Worm (Caenorhabditis elegans) whole organism, young adult: ENCODE results near the gene akt-2.

ENCODE experiments used
- F10E7.11 ChIP-seq: sonication (generic microtip); optimal IDR thresholded peaks from 2 replicates; lab custom pipeline; 2017; ENCODE audit warnings: mild to moderate bottlenecking, missing genetic modification characterization, moderate library complexity, missing compliant biosample characterization
- F22D6.2 ChIP-seq: sonication (generic microtip); optimal IDR thresholded peaks from 2 replicates; lab custom pipeline; 2016; ENCODE audit warnings: mild to moderate bottlenecking, missing genetic modification characterization, missing compliant biosample characterization
- F33H1.4 ChIP-seq: fragments of 200-800 bp; sonication (Bioruptor generic); IDR thresholded peaks from 2 replicates; pipeline ENCODE4 v1.3.6; 2022; ENCODE audit warnings: missing genetic modification reagents, missing genetic modification characterization, missing compliant biosample characterization
- F49E8.2 ChIP-seq: sonication (generic microtip); optimal IDR thresholded peaks from 3 replicates; lab custom pipeline; 2017; ENCODE audit warnings: missing genetic modification characterization, mild to moderate bottlenecking, missing compliant biosample characterization, antibody characterized with exemption, moderate library complexity; ENCODE audit not compliant: insufficient read depth
- F52B5.7 ChIP-seq: sonication (generic microtip); optimal IDR thresholded peaks from 2 replicates; lab custom pipeline; 2016; ENCODE audit warnings: mild to moderate bottlenecking, missing genetic modification characterization, missing compliant biosample characterization
- F57C9.4 ChIP-seq: sonication (generic microtip); optimal IDR thresholded peaks from 2 replicates; lab custom pipeline; 2017; ENCODE audit warnings: mild to moderate bottlenecking, missing genetic modification characterization, missing compliant biosample characterization
- T26A5.8 ChIP-seq: sonication (generic microtip); optimal IDR thresholded peaks from 2 replicates; lab custom pipeline; 2016; ENCODE audit warnings: missing genetic modification characterization, missing compliant biosample characterization
- Y79H2A.3 ChIP-seq: fragments of 200-800 bp; sonication (Bioruptor generic); conservative IDR thresholded peaks from 2 replicates; pipeline ENCODE4 v1.3.6; 2022; ENCODE audit warnings: missing genetic modification reagents, missing genetic modification characterization, missing compliant biosample characterization
- Y95B8A.8 ChIP-seq: fragments of 200-800 bp; sonication (Bioruptor generic); IDR thresholded peaks from 2 replicates; pipeline ENCODE4 v1.3.6; 2022; ENCODE audit warnings: missing genetic modification reagents, missing genetic modification characterization, missing compliant biosample characterization
- aptf-3 ChIP-seq: fragments of 200-800 bp; sonication (Bioruptor generic); IDR thresholded peaks from 2 replicates; pipeline ENCODE4 v1.3.6; 2022; ENCODE audit warnings: missing genetic modification characterization, missing compliant biosample characterization
- atf-7 ChIP-seq: sonication (generic microtip); optimal IDR thresholded peaks from 2 replicates; lab custom pipeline; 2017; ENCODE audit warnings: mild to moderate bottlenecking, missing genetic modification characterization, missing compliant biosample characterization
- attf-6 ChIP-seq: fragments of 200-800 bp; sonication (Bioruptor generic); IDR thresholded peaks from 2 replicates; pipeline ENCODE4 v1.3.6; 2022; ENCODE audit warnings: missing genetic modification reagents, missing genetic modification characterization, missing compliant biosample characterization
- ccch-3 ChIP-seq: fragments of 200-800 bp; sonication (Bioruptor generic); optimal IDR thresholded peaks from 2 replicates; lab custom pipeline; 2018; ENCODE audit warnings: mild to moderate bottlenecking, missing genetic modification characterization, missing compliant biosample characterization
- ceh-27 ChIP-seq: fragments of 200-800 bp; sonication (Bioruptor generic); optimal IDR thresholded peaks from 2 replicates; lab custom pipeline; 2018; ENCODE audit warnings: mild to moderate bottlenecking, missing genetic modification characterization, moderate library complexity, missing compliant biosample characterization
- ceh-79 ChIP-seq: sonication (generic microtip); optimal IDR thresholded peaks from 2 replicates; lab custom pipeline; 2017; ENCODE audit warnings: mild to moderate bottlenecking, missing genetic modification characterization, missing compliant biosample characterization
- dox-1 ChIP-seq: fragments of 200-800 bp; sonication (Bioruptor generic); IDR thresholded peaks from 2 replicates; pipeline ENCODE4 v1.3.6; 2022; ENCODE audit warnings: missing genetic modification reagents, missing genetic modification characterization, missing compliant biosample characterization
- dpl-1 ChIP-seq: fragments of 150-350 bp; optimal IDR thresholded peaks from 2 replicates; lab custom pipeline; 2014; ENCODE audit warnings: missing biosample characterization, missing genetic modification reagents, missing genetic modification characterization
- efl-1 ChIP-seq: fragments of 150-350 bp; optimal IDR thresholded peaks from 2 replicates; lab custom pipeline; 2014; ENCODE audit warnings: missing biosample characterization, missing genetic modification reagents, missing genetic modification characterization
- fkh-3 ChIP-seq: sonication (generic microtip); optimal IDR thresholded peaks from 2 replicates; lab custom pipeline; 2016; ENCODE audit warnings: mild to moderate bottlenecking, missing genetic modification characterization, missing compliant biosample characterization
- hmg-20 ChIP-seq: fragments of 200-800 bp; sonication (Bioruptor generic); IDR thresholded peaks from 2 replicates; pipeline ENCODE4 v1.3.6; 2022; ENCODE audit warnings: missing genetic modification reagents, missing genetic modification characterization, missing compliant biosample characterization
- hrde-1 ChIP-seq: sonication (generic microtip); optimal IDR thresholded peaks from 2 replicates; lab custom pipeline; 2016; ENCODE audit warnings: missing genetic modification characterization, mild to moderate bottlenecking, missing compliant biosample characterization, moderate library complexity, missing genotype, missing genetic modification reagents, borderline replicate concordance
- lag-1 ChIP-seq: fragments of 200-800 bp; sonication (Bioruptor generic); IDR thresholded peaks from 2 replicates; pipeline ENCODE4 v1.3.6; 2022; ENCODE audit warnings: missing genetic modification reagents, missing genetic modification characterization, missing compliant biosample characterization
- let-526 ChIP-seq: fragments of 200-800 bp; sonication (Bioruptor generic); IDR thresholded peaks from 2 replicates; pipeline ENCODE4 v1.3.6; 2022; ENCODE audit warnings: missing genetic modification reagents, missing genetic modification characterization, missing compliant biosample characterization
- let-607 ChIP-seq, 2 experiments: fragments of 200-800 bp in 1 of 2; sonication (Bioruptor generic) in 1 of 2; sonication (generic microtip) in 1 of 2; optimal IDR thresholded peaks; 2 replicates each; lab custom pipeline; 2016 to 2018; ENCODE audit warnings: mild to moderate bottlenecking in 2 of 2, missing compliant biosample characterization in 2 of 2, missing genetic modification characterization in 2 of 2, moderate library complexity in 2 of 2, missing genotype in 1 of 2
- lin-35 ChIP-seq, 3 experiments: fragments of 150-350 bp in 2 of 3; sonication (generic microtip) in 1 of 3; optimal IDR thresholded peaks; 2 replicates each; lab custom pipeline; 2014 to 2018; ENCODE audit warnings: missing biosample characterization in 3 of 3, missing genetic modification characterization in 3 of 3, missing genetic modification reagents in 3 of 3
- lir-1 ChIP-seq: fragments of 200-800 bp; sonication (Bioruptor generic); conservative IDR thresholded peaks from 2 replicates; pipeline ENCODE4 v1.3.6; 2022; ENCODE audit warnings: missing genetic modification reagents, missing genetic modification characterization, missing compliant biosample characterization
- madf-6 ChIP-seq: fragments of 200-800 bp; sonication (Bioruptor generic); IDR thresholded peaks from 2 replicates; pipeline ENCODE4 v1.3.6; 2022; ENCODE audit warnings: missing genetic modification reagents, missing genetic modification characterization, missing compliant biosample characterization
- madf-8 ChIP-seq: fragments of 200-800 bp; sonication (Bioruptor generic); conservative IDR thresholded peaks from 2 replicates; pipeline ENCODE4 v1.3.6; 2022; ENCODE audit warnings: missing genetic modification reagents, missing genetic modification characterization, missing compliant biosample characterization
- mcd-1 ChIP-seq: fragments of 200-800 bp; sonication (Bioruptor generic); IDR thresholded peaks from 2 replicates; pipeline ENCODE4 v1.3.6; 2022; ENCODE audit warnings: missing genetic modification reagents, missing genetic modification characterization, missing compliant biosample characterization
- mes-4 ChIP-seq: sonication (generic microtip); optimal IDR thresholded peaks from 2 replicates; lab custom pipeline; 2016; ENCODE audit warnings: missing genotype, missing genetic modification characterization, missing compliant biosample characterization
- nfya-1 ChIP-seq: sonication (generic microtip); optimal IDR thresholded peaks from 2 replicates; lab custom pipeline; 2017; ENCODE audit warnings: antibody characterized with exemption, missing compliant biosample characterization, missing genetic modification characterization, borderline replicate concordance; ENCODE audit not compliant: insufficient read depth
- nhr-120 ChIP-seq: fragments of 200-800 bp; sonication (Bioruptor generic); IDR thresholded peaks from 2 replicates; pipeline ENCODE4 v1.3.6; 2022; ENCODE audit warnings: missing genetic modification characterization, missing compliant biosample characterization
- pha-4 ChIP-seq: fragments of 150-350 bp; sonication (generic microtip); optimal IDR thresholded peaks from 2 replicates; lab custom pipeline; 2014; ENCODE audit warnings: missing biosample characterization, missing genetic modification reagents, missing genetic modification characterization
- rpc-1 ChIP-seq, 2 experiments: fragments of 150-350 bp in 1 of 2; sonication (generic microtip) in 1 of 2; optimal IDR thresholded peaks; 2 replicates each; lab custom pipeline; 2014 to 2018; ENCODE audit warnings: missing biosample characterization in 1 of 2, missing genetic modification characterization in 1 of 2, missing genetic modification reagents in 1 of 2, missing genotype in 1 of 2
- sea-2 ChIP-seq: fragments of 200-800 bp; sonication (Bioruptor generic); IDR thresholded peaks from 2 replicates; pipeline ENCODE4 v1.3.6; 2022; ENCODE audit warnings: missing genetic modification characterization, missing compliant biosample characterization
- unc-130 ChIP-seq: sonication (generic microtip); optimal IDR thresholded peaks from 2 replicates; lab custom pipeline; 2016; ENCODE audit warnings: missing genetic modification reagents, missing genetic modification characterization, missing compliant biosample characterization
- unc-62 ChIP-seq: fragments of 150-350 bp; optimal IDR thresholded peaks from 2 replicates; lab custom pipeline; 2014; ENCODE audit warnings: missing biosample characterization, missing genetic modification reagents, missing genetic modification characterization
- xnd-1 ChIP-seq: sonication (generic microtip); optimal IDR thresholded peaks from 2 replicates; lab custom pipeline; 2016; ENCODE audit warnings: missing genotype, missing genetic modification reagents, missing genetic modification characterization, missing compliant biosample characterization
- ztf-22 ChIP-seq: fragments of 200-800 bp; sonication (Bioruptor generic); optimal IDR thresholded peaks from 2 replicates; lab custom pipeline; 2018; ENCODE audit warnings: mild to moderate bottlenecking, missing genetic modification characterization, moderate library complexity, missing compliant biosample characterization
- ztf-28 ChIP-seq: fragments of 200-800 bp; sonication (Bioruptor generic); IDR thresholded peaks from 2 replicates; pipeline ENCODE4 v1.3.6; 2022; ENCODE audit warnings: missing genetic modification reagents, missing genetic modification characterization, missing compliant biosample characterization

The akt-2 gene

DNA sequence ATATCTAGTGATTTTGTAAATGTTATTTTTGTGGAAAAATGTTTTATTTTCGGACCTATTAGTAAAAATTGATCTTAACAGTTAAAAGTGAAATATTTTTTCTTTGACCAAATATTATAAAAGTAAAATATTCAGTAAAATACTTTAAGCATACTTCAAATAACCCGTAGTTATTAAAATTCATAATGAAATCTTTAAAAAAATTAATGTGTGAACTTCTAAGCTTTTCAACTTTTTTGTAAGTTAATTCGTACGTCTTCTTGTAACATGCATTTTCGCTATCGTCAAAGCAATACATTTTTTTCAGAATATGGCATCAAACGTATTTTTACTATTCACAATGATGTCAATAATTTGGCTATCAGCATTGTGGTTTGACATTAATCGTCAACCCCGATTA is 28.2 kb downstream of the akt-2 start, which contains the start of gene C37E2.2:
TSS of gene C37E2.2 (plus strand) at position 301 of the 400 bp plus-strand sequence.
- TF ChIP-seq Y79H2A.3 (GFP tag; lab: Robert Waterston, UW): no peak
- TF ChIP-seq madf-8 (GFP tag; lab: Robert Waterston, UW): no peak
- TF ChIP-seq rpc-1 (optimal IDR thresholded peaks at IDR 0.05; lab: Kevin White, UChicago): no peak
- no peak for TF ChIP-seq rpc-1 (tag; optimal IDR thresholded peaks at IDR 0.05; lab: Kevin White, UChicago)
- TF ChIP-seq mes-4 (tag; lab: Kevin White, UChicago): no peak
- TF ChIP-seq F22D6.2 (tag; lab: Kevin White, UChicago): no peak
- TF ChIP-seq ztf-22 (GFP tag; lab: Kevin White, UChicago): no peak
- TF ChIP-seq mcd-1 (GFP tag; lab: Robert Waterston, UW): no peak
- TF ChIP-seq, all 124 proteins: peak for 0

DNA sequence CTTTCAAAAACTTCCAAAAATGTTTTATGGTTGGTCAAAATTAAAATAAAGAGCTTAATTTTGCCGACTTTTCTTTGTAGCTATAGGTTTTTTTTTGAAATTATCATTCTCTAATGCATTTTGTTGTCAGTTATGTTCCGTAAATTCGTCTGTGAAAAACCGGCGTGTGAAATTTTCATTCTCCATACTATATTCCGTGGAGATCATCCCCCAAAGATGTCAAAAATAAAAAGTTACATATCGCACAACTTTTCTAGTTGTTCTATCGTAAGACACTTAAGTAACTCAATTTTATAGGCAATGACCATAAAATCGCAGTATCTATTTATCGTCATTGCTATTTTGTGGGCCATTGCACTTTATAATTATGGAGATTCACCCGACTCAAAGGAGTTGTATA is 31.2 kb downstream of the akt-2 start, which contains the start of gene C37E2.10:
TSS of gene C37E2.10 (plus strand) at position 301 of the 400 bp plus-strand sequence.
- TF ChIP-seq F10E7.11 (no peak), nhr-120 (GFP tag; lab: Robert Waterston, UW) (no peak), lin-35 (GFP tag; optimal IDR thresholded peaks at IDR 0.05; lab: Kevin White, UChicago) (no peak), ceh-79 (tag; lab: Kevin White, UChicago) (no peak), fkh-3 (no peak), lag-1 (GFP tag; lab: Robert Waterston, UW) (no peak), F33H1.4 (GFP tag; lab: Robert Waterston, UW) (no peak), unc-62 (GFP tag; lab: Kevin White, UChicago) (no peak), unc-130 (no peak), sea-2 (GFP tag; lab: Robert Waterston, UW) (no peak), lir-1 (GFP tag; lab: Robert Waterston, UW) (no peak), dpl-1 (no peak), madf-6 (GFP tag; lab: Robert Waterston, UW) (no peak), atf-7 (tag; lab: Kevin White, UChicago) (no peak), ccch-3 (GFP tag; lab: Kevin White, UChicago) (no peak), hrde-1 (no peak), dox-1 (GFP tag; lab: Robert Waterston, UW) (no peak), F49E8.2 (tag; lab: Kevin White, UChicago) (no peak)

DNA sequence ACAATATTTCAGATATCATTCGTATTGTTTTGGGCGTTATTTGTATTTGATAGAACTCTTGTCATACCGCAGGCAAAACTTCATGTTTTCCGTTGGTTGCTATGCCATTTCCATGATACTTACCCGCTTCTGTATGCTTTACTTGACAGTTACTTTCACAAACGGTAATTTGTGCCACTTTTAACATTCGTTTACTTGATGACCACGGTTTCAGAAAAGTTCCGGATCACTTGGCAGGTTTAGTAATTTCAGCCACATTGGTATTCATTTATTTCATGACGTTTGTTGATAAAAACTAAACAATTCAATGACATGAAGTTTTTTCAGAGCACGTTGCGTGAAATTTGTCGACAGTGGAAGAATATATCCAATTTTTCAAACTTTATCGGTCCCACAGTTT is 32.0 kb downstream of the akt-2 start:
- TF ChIP-seq Y95B8A.8 (GFP tag; lab: Robert Waterston, UW) (no peak), F57C9.4 (tag; lab: Kevin White, UChicago) (no peak)

DNA sequence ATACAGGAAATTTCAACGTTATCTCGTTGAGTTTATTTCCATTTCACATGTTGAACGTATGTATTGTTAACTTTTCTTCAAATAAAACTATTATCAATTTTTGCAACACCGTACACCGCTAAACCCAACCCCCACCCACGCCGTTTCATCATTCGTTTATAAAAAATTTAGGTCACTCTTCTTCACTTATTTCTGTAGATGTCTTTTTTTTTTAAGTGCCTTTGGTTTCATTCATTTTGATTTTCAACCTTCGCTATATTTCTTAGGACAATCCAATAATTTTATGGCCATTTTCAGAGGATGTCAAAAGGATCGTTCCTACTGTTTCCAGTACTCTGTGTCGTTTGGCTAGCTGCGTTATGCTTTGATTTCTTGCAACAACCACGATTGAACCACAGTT is 32.7 kb downstream of the akt-2 start, which contains the start of gene C37E2.3:
TSS of gene C37E2.3 (plus strand) at position 301 of the 400 bp plus-strand sequence.
- TF ChIP-seq Y79H2A.3 (GFP tag; lab: Robert Waterston, UW): no peak
- no peak for TF ChIP-seq T26A5.8 (tag; lab: Kevin White, UChicago)
- no peak for TF ChIP-seq ceh-27 (GFP tag; lab: Kevin White, UChicago)
- TF ChIP-seq lin-35 (GFP tag; optimal IDR thresholded peaks at IDR 0.05; lab: Kevin White, UChicago): no peak
- no peak for TF ChIP-seq hmg-20 (GFP tag; lab: Robert Waterston, UW)
- TF ChIP-seq F52B5.7 (tag; lab: Kevin White, UChicago): no peak
- TF ChIP-seq ztf-22 (GFP tag; lab: Kevin White, UChicago): no peak
- no peak for TF ChIP-seq let-607 (tag; optimal IDR thresholded peaks at IDR 0.05; lab: Kevin White, UChicago)
- TF ChIP-seq ceh-79 (tag; lab: Kevin White, UChicago): no peak
- no peak for TF ChIP-seq efl-1 (GFP tag; lab: Kevin White, UChicago)
- TF ChIP-seq nfya-1 (tag; lab: Kevin White, UChicago): no peak
- TF ChIP-seq ztf-28 (GFP tag; lab: Robert Waterston, UW): no peak
- no peak for TF ChIP-seq let-526
- TF ChIP-seq aptf-3 (GFP tag; lab: Robert Waterston, UW): no peak
- TF ChIP-seq pha-4 (tag; lab: Kevin White, UChicago): no peak
- TF ChIP-seq attf-6 (GFP tag; lab: Robert Waterston, UW): no peak
- TF ChIP-seq xnd-1 (tag; lab: Kevin White, UChicago): no peak
